Worm (Caenorhabditis elegans): Measurements from ENCODE around the gene set-9.

DNA sequence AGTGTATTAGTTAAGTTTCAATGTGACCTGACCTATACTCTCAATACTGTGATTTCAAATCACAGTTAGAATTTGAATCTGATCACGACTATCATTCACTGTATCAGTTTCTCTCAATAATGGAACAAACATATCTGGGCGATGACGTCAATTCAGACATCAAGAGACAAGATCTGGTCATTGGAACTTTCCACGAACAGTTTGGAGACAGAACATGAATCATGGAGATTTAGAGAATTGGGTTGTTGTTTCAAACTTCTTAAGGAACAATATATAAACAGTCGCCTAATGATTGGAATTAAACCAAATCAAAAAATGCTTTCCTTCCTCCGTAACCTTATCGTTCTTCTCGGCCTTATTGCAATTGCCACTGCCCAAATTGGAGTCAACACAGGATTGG, 16.5 kb upstream of the set-9 start, which contains the start of gene F15E6.4:
- no peak for TF ChIP-seq hmg-4 (GFP tag; optimal IDR thresholded peaks at IDR 0.05)
- TF ChIP-seq scrt-1 (GFP tag; IDR thresholded peaks at IDR 0.05) = no peak

Measured in whole organism, early embryonic.